Worm (Caenorhabditis elegans) whole organism, L2 larva: Measurements from ENCODE around the gene fbxa-95.

Experiments used
- C34F6.9 ChIP-seq: fragments of 150-350 bp; optimal IDR thresholded peaks from 2 replicates; lab custom pipeline; 2014; ENCODE audit warnings: missing biosample characterization, missing genetic modification characterization
- R02D3.7 ChIP-seq: fragments of 150-350 bp; optimal IDR thresholded peaks from 2 replicates; lab custom pipeline; 2014; ENCODE audit warnings: missing biosample characterization, missing genetic modification characterization
- ZK546.5 ChIP-seq: sonication (generic microtip); optimal IDR thresholded peaks from 2 replicates; lab custom pipeline; 2017; ENCODE audit warnings: missing biosample characterization, missing genetic modification characterization
- alr-1 ChIP-seq: fragments of 150-350 bp; optimal IDR thresholded peaks from 2 replicates; lab custom pipeline; 2014; ENCODE audit warnings: missing biosample characterization, missing genetic modification characterization
- aly-2 ChIP-seq: fragments of 150-350 bp; optimal IDR thresholded peaks from 2 replicates; lab custom pipeline; 2014; ENCODE audit warnings: missing biosample characterization, missing genetic modification characterization
- blmp-1 ChIP-seq: sonication (generic microtip); optimal IDR thresholded peaks from 2 replicates; lab custom pipeline; 2017; ENCODE audit warnings: missing genetic modification characterization, mild to moderate bottlenecking, missing compliant biosample characterization, antibody characterized with exemption, moderate library complexity; ENCODE audit not compliant: insufficient read depth
- crh-2 ChIP-seq: sonication (generic microtip); optimal IDR thresholded peaks from 2 replicates; lab custom pipeline; 2017; ENCODE audit warnings: missing biosample characterization, missing genetic modification characterization
- egl-27 ChIP-seq: sonication (generic microtip); optimal IDR thresholded peaks from 3 replicates; lab custom pipeline; 2017; ENCODE audit warnings: missing biosample characterization, missing genetic modification reagents, missing genetic modification characterization
- fos-1 ChIP-seq: fragments of 150-350 bp; optimal IDR thresholded peaks from 2 replicates; lab custom pipeline; 2014; ENCODE audit warnings: missing biosample characterization, missing genetic modification characterization
- lin-13 ChIP-seq: fragments of 150-350 bp; optimal IDR thresholded peaks from 2 replicates; lab custom pipeline; 2014; ENCODE audit warnings: missing biosample characterization, missing genetic modification reagents, missing genetic modification characterization
- lsy-2 ChIP-seq, 2 experiments: fragments of 150-350 bp in 1 of 2; sonication (generic microtip) in 1 of 2; optimal IDR thresholded peaks; 2 replicates each; lab custom pipeline; 2014 to 2017; ENCODE audit warnings: missing biosample characterization in 2 of 2, missing genetic modification characterization in 2 of 2
- nhr-11 ChIP-seq: fragments of 150-350 bp; optimal IDR thresholded peaks from 2 replicates; lab custom pipeline; 2014; ENCODE audit warnings: missing biosample characterization, missing genetic modification characterization
- nhr-129 ChIP-seq: fragments of 150-350 bp; optimal IDR thresholded peaks from 2 replicates; lab custom pipeline; 2014; ENCODE audit warnings: missing biosample characterization, missing genetic modification characterization
- nhr-21 ChIP-seq: fragments of 150-350 bp; optimal IDR thresholded peaks from 2 replicates; lab custom pipeline; 2014; ENCODE audit warnings: missing biosample characterization, missing genetic modification characterization
- nhr-25 ChIP-seq: fragments of 150-350 bp; sonication (generic microtip); optimal IDR thresholded peaks from 3 replicates; lab custom pipeline; 2014; ENCODE audit warnings: missing biosample characterization, missing genetic modification characterization
- nhr-6 ChIP-seq: fragments of 150-350 bp; optimal IDR thresholded peaks from 2 replicates; lab custom pipeline; 2014; ENCODE audit warnings: missing biosample characterization, missing genetic modification characterization
- peb-1 ChIP-seq: fragments of 150-350 bp; optimal IDR thresholded peaks from 2 replicates; lab custom pipeline; 2014; ENCODE audit warnings: missing biosample characterization, missing genetic modification characterization
- sem-4 ChIP-seq: fragments of 150-350 bp; optimal IDR thresholded peaks from 2 replicates; lab custom pipeline; 2014; ENCODE audit warnings: missing biosample characterization, missing genetic modification reagents, missing genetic modification characterization
- skn-1 ChIP-seq: sonication (generic microtip); optimal IDR thresholded peaks from 2 replicates; lab custom pipeline; 2017; ENCODE audit warnings: missing biosample characterization, missing genetic modification characterization
- sma-9 ChIP-seq, 2 experiments: fragments of 150-350 bp in 1 of 2; sonication (generic microtip) in 1 of 2; optimal IDR thresholded peaks; 2 replicates each; lab custom pipeline; 2014 to 2016; ENCODE audit warnings: missing genetic modification characterization in 2 of 2, mild to moderate bottlenecking in 1 of 2, missing biosample characterization in 1 of 2, missing compliant biosample characterization in 1 of 2, missing genetic modification reagents in 1 of 2, moderate library complexity in 1 of 2
- snpc-4 ChIP-seq: fragments of 150-350 bp; optimal IDR thresholded peaks from 2 replicates; lab custom pipeline; 2014; ENCODE audit warnings: missing biosample characterization, missing genetic modification characterization
- unc-55 ChIP-seq: fragments of 150-350 bp; sonication (generic microtip); optimal IDR thresholded peaks from 3 replicates; lab custom pipeline; 2014; ENCODE audit warnings: missing biosample characterization, missing genetic modification reagents, missing genetic modification characterization
- zag-1 ChIP-seq: fragments of 150-350 bp; optimal IDR thresholded peaks from 2 replicates; lab custom pipeline; 2014; ENCODE audit warnings: missing biosample characterization, missing genetic modification characterization

fbxa-95 gene

ce11 chrV:15610350-15610940, 39.2 kb downstream of the fbxa-95 start, which contains the start of the genes fbxa-153 and str-12:
TSS of gene fbxa-153 (minus strand) at chrV:15610384.
TSS of gene str-12 (plus strand) at chrV:15610890.
- peak; percentile 28 for TF ChIP-seq nhr-129 (tag; lab: Kevin White, UChicago)
- peak; percentile 64 for TF ChIP-seq C34F6.9 (tag; lab: Kevin White, UChicago)
- peak; percentile 28 for TF ChIP-seq sma-9 (GFP tag; optimal IDR thresholded peaks at IDR 0.05; lab: Kevin White, UChicago)
- TF ChIP-seq sma-9 (tag; optimal IDR thresholded peaks at IDR 0.05; lab: Kevin White, UChicago), result no peak
- peak; percentile 84 for TF ChIP-seq unc-55 (GFP tag; lab: Kevin White, UChicago)
- no peak for TF ChIP-seq blmp-1 (tag; lab: Kevin White, UChicago)
- no peak for TF ChIP-seq sem-4 (tag; lab: Kevin White, UChicago)
- TF ChIP-seq zag-1 (tag; lab: Kevin White, UChicago), result peak; percentile 62
- TF ChIP-seq, all 48 proteins: peak for 5

ce11 chrV:15612886-15613285, 41.6 kb downstream of the fbxa-95 start, which contains the start of gene str-263:
TSS of gene str-263 (plus strand) at chrV:15613186.
- TF ChIP-seq fos-1 (tag; lab: Kevin White, UChicago) (no peak), alr-1 (no peak), egl-27 (tag; lab: Kevin White, UChicago) (no peak), aly-2 (no peak)
- TF ChIP-seq, all 48 proteins: peak for 0

ce11 chrV:15614534-15614933, 43.3 kb downstream of the fbxa-95 start:
- TF ChIP-seq skn-1 (tag; lab: Kevin White, UChicago) (no peak), lsy-2 (tag; optimal IDR thresholded peaks at IDR 0.05; lab: Kevin White, UChicago) (no peak), nhr-6 (tag; lab: Kevin White, UChicago) (no peak), sma-9 (GFP tag; optimal IDR thresholded peaks at IDR 0.05; lab: Kevin White, UChicago) (no peak), sma-9 (tag; optimal IDR thresholded peaks at IDR 0.05; lab: Kevin White, UChicago) (no peak), nhr-11 (tag; lab: Kevin White, UChicago) (no peak), ZK546.5 (tag; lab: Kevin White, UChicago) (no peak), R02D3.7 (tag; lab: Kevin White, UChicago) (no peak), nhr-25 (tag; lab: Kevin White, UChicago) (no peak), snpc-4 (tag; lab: Kevin White, UChicago) (no peak), crh-2 (tag; lab: Kevin White, UChicago) (no peak), lin-13 (no peak)

ce11 chrV:15621518-15621917, 50.2 kb downstream of the fbxa-95 start, which contains the start of gene C55A1.1:
TSS of gene C55A1.1 (plus strand) at chrV:15621818.
- TF ChIP-seq nhr-21 (tag; lab: Kevin White, UChicago) (no peak), peb-1 (tag; lab: Kevin White, UChicago) (no peak)
